Fruit fly (Drosophila melanogaster) whole organism, embryonic: ENCODE data around the gene ATPsynC.

Experiments
- Adf1 ChIP-seq: fragments of 200-800 bp; sonication (Bioruptor generic); IDR thresholded peaks from 2 replicates; pipeline ENCODE4 v1.3.6; 2022; ENCODE audit warnings: missing biosample characterization, missing genetic modification characterization
- CG10366 ChIP-seq: fragments of 200-800 bp; sonication (Bioruptor generic); IDR thresholded peaks from 2 replicates; pipeline ENCODE4 v1.3.6; 2022; ENCODE audit warnings: missing biosample characterization, missing genetic modification characterization
- CG10462 ChIP-seq: fragments of 200-800 bp; sonication (Bioruptor generic); optimal IDR thresholded peaks from 2 replicates; lab custom pipeline; 2016; ENCODE audit warnings: missing biosample characterization, missing genetic modification characterization
- CG10959 ChIP-seq: fragments of 200-800 bp; sonication (Bioruptor generic); IDR thresholded peaks from 2 replicates; pipeline ENCODE4 v1.3.6; 2022; ENCODE audit warnings: missing biosample characterization, missing genetic modification characterization
- CG10979 ChIP-seq: fragments of 200-800 bp; sonication (Bioruptor generic); optimal IDR thresholded peaks from 2 replicates; lab custom pipeline; 2018; ENCODE audit warnings: missing biosample characterization, mild to moderate bottlenecking, missing genetic modification characterization, moderate library complexity
- CG11247 ChIP-seq: fragments of 200-800 bp; sonication (Bioruptor generic); IDR thresholded peaks from 2 replicates; pipeline ENCODE4 v1.3.6; 2022; ENCODE audit warnings: missing biosample characterization, missing genetic modification characterization
- CG12942 ChIP-seq: fragments of 200-800 bp; sonication (Bioruptor generic); optimal IDR thresholded peaks from 3 replicates; lab custom pipeline; 2016; ENCODE audit warnings: missing biosample characterization, missing genetic modification characterization
- CG14014 ChIP-seq: fragments of 200-800 bp; sonication (Bioruptor generic); IDR thresholded peaks from 2 replicates; pipeline ENCODE4 v1.3.6; 2022; ENCODE audit warnings: missing biosample characterization, missing genetic modification characterization
- CG14667 ChIP-seq: fragments of 200-800 bp; sonication (Bioruptor generic); IDR thresholded peaks from 2 replicates; pipeline ENCODE4 v1.3.6; 2022; ENCODE audit warnings: missing biosample characterization, missing genetic modification characterization
- CG16813 ChIP-seq: fragments of 200-800 bp; sonication (Bioruptor generic); IDR thresholded peaks from 3 replicates; pipeline ENCODE4 v1.3.6; 2022; ENCODE audit warnings: missing biosample characterization, missing genetic modification characterization; ENCODE audit not compliant: partially characterized antibody
- CG18476 ChIP-seq: fragments of 200-800 bp; sonication (Bioruptor generic); optimal IDR thresholded peaks from 2 replicates; lab custom pipeline; 2016; ENCODE audit warnings: missing biosample characterization, mild to moderate bottlenecking, missing genetic modification characterization
- CG18599 ChIP-seq: fragments of 200-800 bp; sonication (Bioruptor generic); optimal IDR thresholded peaks from 3 replicates; lab custom pipeline; 2017; ENCODE audit warnings: missing biosample characterization, missing genetic modification characterization, mild to moderate bottlenecking, moderate library complexity, missing genetic modification reagents
- CG2116 ChIP-seq: fragments of 200-800 bp; sonication (Bioruptor generic); optimal IDR thresholded peaks from 3 replicates; lab custom pipeline; 2018; ENCODE audit warnings: missing biosample characterization, mild to moderate bottlenecking, missing genetic modification characterization
- CG2712 ChIP-seq: fragments of 200-800 bp; optimal IDR thresholded peaks from 3 replicates; lab custom pipeline; 2019; ENCODE audit warnings: missing biosample characterization, mild to moderate bottlenecking, missing genetic modification characterization, moderate library complexity
- CG32532 ChIP-seq: fragments of 200-800 bp; sonication (Bioruptor generic); IDR thresholded peaks from 2 replicates; pipeline ENCODE4 v1.3.6; 2022; ENCODE audit warnings: missing biosample characterization, missing genetic modification characterization
- CG33557 ChIP-seq: fragments of 200-800 bp; sonication (Bioruptor generic); optimal IDR thresholded peaks from 2 replicates; lab custom pipeline; 2019; ENCODE audit warnings: missing biosample characterization, mild to moderate bottlenecking, missing genetic modification characterization, moderate library complexity
- CG3726 ChIP-seq: fragments of 200-800 bp; sonication (Bioruptor generic); IDR thresholded peaks from 3 replicates; pipeline ENCODE4, ENCODE4 v1.3.6; 2022; ENCODE audit warnings: missing biosample characterization, missing genetic modification characterization
- CG3838 ChIP-seq: fragments of 200-800 bp; sonication (Bioruptor generic); optimal IDR thresholded peaks from 3 replicates; lab custom pipeline; 2016; ENCODE audit warnings: missing biosample characterization, missing genetic modification characterization
- CG3847 ChIP-seq: fragments of 200-800 bp; sonication (Bioruptor generic); IDR thresholded peaks from 2 replicates; pipeline ENCODE4 v1.3.6; 2022; ENCODE audit warnings: missing biosample characterization, missing genetic modification characterization
- CG3995 ChIP-seq: fragments of 200-800 bp; sonication (Bioruptor generic); optimal IDR thresholded peaks from 3 replicates; lab custom pipeline; 2016; ENCODE audit warnings: missing biosample characterization, missing genetic modification characterization
- CG4282 ChIP-seq: fragments of 200-800 bp; sonication (Bioruptor generic); optimal IDR thresholded peaks from 2 replicates; lab custom pipeline; 2016; ENCODE audit warnings: missing biosample characterization, missing genetic modification characterization
- CG4617 ChIP-seq: fragments of 200-800 bp; sonication (Bioruptor generic); optimal IDR thresholded peaks from 3 replicates; lab custom pipeline; 2016; ENCODE audit warnings: missing biosample characterization, missing genetic modification characterization, borderline replicate concordance
- CG4730 ChIP-seq: fragments of 200-800 bp; sonication (Bioruptor generic); IDR thresholded peaks from 2 replicates; pipeline ENCODE4 v1.3.6; 2022; ENCODE audit warnings: missing biosample characterization, missing genetic modification characterization
- CG6813 ChIP-seq: fragments of 200-800 bp; sonication (Bioruptor generic); optimal IDR thresholded peaks from 2 replicates; lab custom pipeline; 2017; ENCODE audit warnings: missing biosample characterization, missing genetic modification characterization, mild to moderate bottlenecking, moderate library complexity, missing genetic modification reagents
- CG7556 ChIP-seq: fragments of 200-800 bp; sonication (Bioruptor generic); optimal IDR thresholded peaks from 2 replicates; lab custom pipeline; 2017; ENCODE audit warnings: missing biosample characterization, mild to moderate bottlenecking, missing genetic modification characterization
- CG7928 ChIP-seq: fragments of 200-800 bp; sonication (Bioruptor generic); optimal IDR thresholded peaks from 2 replicates; lab custom pipeline; 2017; ENCODE audit warnings: missing biosample characterization, mild to moderate bottlenecking, missing genetic modification characterization
- CG9727 ChIP-seq: fragments of 200-800 bp; sonication (Bioruptor generic); optimal IDR thresholded peaks from 3 replicates; lab custom pipeline; 2017; ENCODE audit warnings: missing biosample characterization, mild to moderate bottlenecking, missing genetic modification characterization
- CG9876 ChIP-seq: fragments of 200-800 bp; sonication (Bioruptor generic); optimal IDR thresholded peaks from 2 replicates; lab custom pipeline; 2016; ENCODE audit warnings: missing biosample characterization, missing genetic modification characterization
- CrebB ChIP-seq: fragments of 200-800 bp; sonication (Bioruptor generic); optimal IDR thresholded peaks from 3 replicates; lab custom pipeline; 2018; ENCODE audit warnings: missing biosample characterization, mild to moderate bottlenecking, missing genetic modification characterization
- D19A ChIP-seq: fragments of 200-800 bp; optimal IDR thresholded peaks from 3 replicates; lab custom pipeline; 2019; ENCODE audit warnings: missing biosample characterization, mild to moderate bottlenecking, missing genetic modification characterization, moderate library complexity
- Gsc ChIP-seq: fragments of 200-800 bp; sonication (Bioruptor generic); IDR thresholded peaks from 2 replicates; pipeline ENCODE4 v1.3.6; 2022; ENCODE audit warnings: missing biosample characterization, missing genetic modification characterization
- Meics ChIP-seq: fragments of 200-800 bp; sonication (Bioruptor generic); optimal IDR thresholded peaks from 2 replicates; lab custom pipeline; 2017; ENCODE audit warnings: missing biosample characterization, mild to moderate bottlenecking, missing genetic modification characterization
- NK7.1 ChIP-seq: fragments of 200-800 bp; sonication (Bioruptor generic); optimal IDR thresholded peaks from 3 replicates; lab custom pipeline; 2016; ENCODE audit warnings: missing biosample characterization, missing genetic modification characterization
- Ravus ChIP-seq: fragments of 200-800 bp; sonication (Bioruptor generic); IDR thresholded peaks from 2 replicates; pipeline ENCODE4 v1.3.6; 2022; ENCODE audit warnings: missing biosample characterization, missing genetic modification characterization
- Rfx ChIP-seq: fragments of 200-800 bp; sonication (Bioruptor generic); IDR thresholded peaks from 2 replicates; pipeline ENCODE4 v1.3.6; 2022; ENCODE audit warnings: missing biosample characterization, missing genetic modification characterization
- YL-1 ChIP-seq: fragments of 200-800 bp; sonication (Bioruptor generic); optimal IDR thresholded peaks from 3 replicates; lab custom pipeline; 2017; ENCODE audit warnings: missing biosample characterization, mild to moderate bottlenecking, missing genetic modification characterization
- chinmo ChIP-seq: fragments of 200-800 bp; sonication (Bioruptor generic); IDR thresholded peaks from 4 replicates; pipeline ENCODE4 v1.3.6; 2022; ENCODE audit warnings: missing biosample characterization, missing genetic modification characterization; ENCODE audit not compliant: partially characterized antibody
- chn ChIP-seq: fragments of 200-800 bp; sonication (Bioruptor generic); optimal IDR thresholded peaks from 2 replicates; lab custom pipeline; 2016; ENCODE audit warnings: missing biosample characterization, missing genetic modification characterization
- ci ChIP-seq: fragments of 200-800 bp; sonication (Bioruptor generic); IDR thresholded peaks from 3 replicates; pipeline ENCODE4 v1.3.6; 2022; ENCODE audit warnings: missing biosample characterization, missing genetic modification characterization
- grn ChIP-seq: fragments of 200-800 bp; sonication (Bioruptor generic); optimal IDR thresholded peaks from 3 replicates; lab custom pipeline; 2017; ENCODE audit warnings: missing biosample characterization, missing genetic modification characterization
- her ChIP-seq: fragments of 200-800 bp; sonication (Bioruptor generic); optimal IDR thresholded peaks from 2 replicates; lab custom pipeline; 2016; ENCODE audit warnings: missing biosample characterization, missing genetic modification characterization
- hth ChIP-seq: fragments of >200 bp; optimal IDR thresholded peaks from 2 replicates; lab custom pipeline; 2017; ENCODE audit warnings: inconsistent platforms
- mam ChIP-seq: fragments of 200-800 bp; sonication (Bioruptor generic); optimal IDR thresholded peaks from 3 replicates; lab custom pipeline; 2016; ENCODE audit warnings: missing biosample characterization, missing genetic modification characterization
- oc ChIP-seq: fragments of 200-800 bp; sonication (Bioruptor generic); optimal IDR thresholded peaks from 2 replicates; lab custom pipeline; 2018; ENCODE audit warnings: missing biosample characterization, mild to moderate bottlenecking, missing genetic modification characterization, moderate library complexity
- org-1 ChIP-seq: fragments of 200-800 bp; sonication (Bioruptor generic); optimal IDR thresholded peaks from 2 replicates; lab custom pipeline; 2017; ENCODE audit warnings: missing biosample characterization, missing genetic modification characterization
- phol ChIP-seq: fragments of 200-800 bp; sonication (Bioruptor generic); optimal IDR thresholded peaks from 3 replicates; lab custom pipeline; 2018; ENCODE audit warnings: missing biosample characterization, mild to moderate bottlenecking, missing genetic modification characterization, moderate library complexity
- rib ChIP-seq: fragments of 200-800 bp; sonication (Bioruptor generic); IDR thresholded peaks from 2 replicates; pipeline ENCODE4 v1.3.6; 2022; ENCODE audit warnings: missing biosample characterization, missing genetic modification characterization
- ro ChIP-seq: fragments of 200-800 bp; sonication (Bioruptor generic); IDR thresholded peaks from 2 replicates; pipeline ENCODE4 v1.3.6; 2022; ENCODE audit warnings: missing biosample characterization, missing genetic modification characterization
- salm ChIP-seq: fragments of 200-800 bp; sonication (Bioruptor generic); optimal IDR thresholded peaks from 2 replicates; lab custom pipeline; 2018; ENCODE audit warnings: missing biosample characterization, mild to moderate bottlenecking, missing genetic modification characterization
- tup ChIP-seq: fragments of 200-800 bp; sonication (Bioruptor generic); optimal IDR thresholded peaks from 2 replicates; lab custom pipeline; 2016; ENCODE audit warnings: missing biosample characterization, mild to moderate bottlenecking, missing genetic modification characterization, moderate library complexity

ATPsynC gene

dm6 chr3R:31218997-31219992 is at the start of gene ATPsynC (continued):
- TF ChIP-seq CG18476 (GFP tag; lab: Kevin White, UChicago): no peak
- no peak for TF ChIP-seq salm (tag; lab: Kevin White, UChicago)
- no peak for TF ChIP-seq CG7556 (GFP tag; lab: Kevin White, UChicago)
- no peak for TF ChIP-seq CG10366 (GFP tag; lab: Robert Waterston, UW)
- no peak for TF ChIP-seq chinmo
- no peak for TF ChIP-seq CG16813
- TF ChIP-seq Ravus (GFP tag; lab: Robert Waterston, UW): no peak
- no peak for TF ChIP-seq ro (GFP tag; lab: Robert Waterston, UW)
- TF ChIP-seq D19A (tag; lab: Kevin White, UChicago): peak; percentile 11
- no peak for TF ChIP-seq CG32532 (GFP tag; lab: Robert Waterston, UW)
- no peak for TF ChIP-seq Gsc (GFP tag; lab: Robert Waterston, UW)
- peak; percentile 51 for TF ChIP-seq CG2116 (GFP tag; lab: Kevin White, UChicago)
- no peak for TF ChIP-seq ci (GFP tag; lab: Robert Waterston, UW)
- TF ChIP-seq CG3995 (GFP tag; lab: Kevin White, UChicago): peak; percentile 17
- TF ChIP-seq CG3726: no peak
- TF ChIP-seq CG14014 (GFP tag; lab: Robert Waterston, UW): no peak
- no peak for TF ChIP-seq org-1 (GFP tag; lab: Kevin White, UChicago)
- peak; percentile 68 for TF ChIP-seq chn
- TF ChIP-seq CG12942: no peak
- TF ChIP-seq Rfx (GFP tag; lab: Robert Waterston, UW): no peak
- no peak for TF ChIP-seq mam (GFP tag; lab: Kevin White, UChicago)
- TF ChIP-seq CG10979 (tag; lab: Kevin White, UChicago): no peak
- TF ChIP-seq CG4617 (GFP tag; lab: Kevin White, UChicago): peak; percentile 30
- TF ChIP-seq phol (tag; lab: Kevin White, UChicago): peak; percentile 96
- TF ChIP-seq Meics: no peak
- TF ChIP-seq CG10462 (GFP tag; lab: Kevin White, UChicago): no peak
- TF ChIP-seq CG18599 (GFP tag; lab: Kevin White, UChicago): peak; percentile 41
- TF ChIP-seq CG7928: peak; percentile 70
- no peak for TF ChIP-seq grn (GFP tag; lab: Kevin White, UChicago)
- TF ChIP-seq NK7.1: no peak
- TF ChIP-seq CG4282: no peak
- TF ChIP-seq hth (lab: Kevin White, UChicago): no peak
- TF ChIP-seq CG9876 (GFP tag; lab: Kevin White, UChicago): no peak
- TF ChIP-seq rib (GFP tag; lab: Robert Waterston, UW): no peak
- no peak for TF ChIP-seq CG14667 (GFP tag; lab: Robert Waterston, UW)
- peak; percentile 34 for TF ChIP-seq CG6813 (GFP tag; lab: Kevin White, UChicago)
- TF ChIP-seq CG3847 (GFP tag; lab: Robert Waterston, UW): no peak
- peak; percentile 68 for TF ChIP-seq her (GFP tag; lab: Kevin White, UChicago)
- no peak for TF ChIP-seq CG10959 (GFP tag; lab: Robert Waterston, UW)
- TF ChIP-seq CG11247: no peak
- peak; percentile 52 for TF ChIP-seq CG2712 (tag; lab: Kevin White, UChicago)
- peak; percentile 3 for TF ChIP-seq CG33557 (GFP tag; lab: Kevin White, UChicago)
- peak; percentile 91 for TF ChIP-seq YL-1 (GFP tag; lab: Kevin White, UChicago)
- TF ChIP-seq tup: no peak
- peak; percentile 44 for TF ChIP-seq CG9727 (GFP tag; lab: Kevin White, UChicago)
- peak; percentile 48 for TF ChIP-seq CrebB (tag; lab: Kevin White, UChicago)
- no peak for TF ChIP-seq oc
- TF ChIP-seq Adf1: no peak
- TF ChIP-seq CG3838: no peak
- no peak for TF ChIP-seq CG4730 (GFP tag; lab: Robert Waterston, UW)
